Worm (Caenorhabditis elegans): ENCODE results near the gene sgt-1.
"Not testable (repeated sequence)": the region's sequence is repeated elsewhere in the genome, so short reads cannot be mapped to it uniquely, and the experiment has no call there.

sgt-1 gene

DNA sequence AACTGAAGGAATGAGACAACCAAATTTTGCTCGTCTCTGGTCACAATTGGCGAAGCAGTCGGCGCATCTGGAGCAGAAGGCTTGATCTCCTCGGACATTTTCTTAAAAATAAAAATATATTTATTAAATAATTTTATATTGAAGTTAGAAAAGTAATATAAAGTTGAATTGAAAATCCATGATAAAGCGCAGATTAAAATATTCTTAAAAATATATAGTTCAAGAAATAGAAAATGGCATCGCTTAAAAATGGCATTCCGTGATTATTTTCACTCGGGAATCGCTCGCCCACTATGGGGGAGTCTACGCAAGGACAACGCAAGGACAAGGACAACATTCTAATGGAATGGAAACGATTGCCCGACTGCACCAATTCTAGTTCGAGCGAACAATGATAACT lies at the start of gene sgt-1:
Gene sgt-1, minus strand, starts transcription at position 101 of the 400 bp plus-strand sequence.
- not testable (repeated sequence) for TF ChIP-seq ceh-36 (tag; optimal IDR thresholded peaks at IDR 0.05); flt-1 (GFP tag; IDR thresholded peaks at IDR 0.05); sea-1 (GFP tag; conservative IDR thresholded peaks at IDR 0.05)

ce11 chrII:4953289-4953688 lies 49.7 kb upstream of the sgt-1 start, which contains the start of gene ndx-3:
ndx-3 (plus strand) TSS chrII:4953589.
- no peak for TF ChIP-seq aly-1 (tag; optimal IDR thresholded peaks at IDR 0.05)
- TF ChIP-seq ceh-13 (GFP tag; optimal IDR thresholded peaks at IDR 0.05): no peak
- TF ChIP-seq F13C5.2 (tag; optimal IDR thresholded peaks at IDR 0.05): no peak
- TF ChIP-seq flt-1 (GFP tag; IDR thresholded peaks at IDR 0.05): no peak
- TF ChIP-seq tbx-11 (GFP tag; IDR thresholded peaks at IDR 0.05): no peak
- TF ChIP-seq hmg-4 (GFP tag; optimal IDR thresholded peaks at IDR 0.05): no peak

DNA sequence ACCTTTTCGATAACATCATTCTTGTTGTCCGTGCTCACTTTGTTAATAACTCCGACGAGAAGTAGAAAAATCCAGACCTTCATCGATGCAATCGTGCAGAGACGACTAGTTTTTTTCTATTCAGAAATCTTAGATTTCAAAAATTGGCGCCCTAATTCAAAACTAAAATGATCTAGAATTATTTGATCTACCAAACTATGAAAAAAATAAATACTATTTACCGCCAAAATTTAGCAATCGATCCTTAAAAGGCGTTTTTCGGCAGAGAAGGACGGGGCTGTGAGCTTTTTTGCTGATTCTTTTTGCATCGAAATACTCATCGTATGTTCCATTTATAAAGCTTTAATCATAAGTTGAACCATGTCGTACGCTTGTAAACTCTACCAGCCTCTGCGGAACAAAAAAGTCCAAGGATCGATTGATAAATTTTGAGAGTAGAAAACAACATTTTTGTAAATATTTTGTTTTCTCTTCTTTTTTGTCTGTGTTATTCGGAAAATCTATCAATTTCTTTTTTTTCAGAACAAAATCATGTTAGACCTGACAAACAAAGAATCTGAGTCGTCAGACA lies 45.9 kb upstream of the sgt-1 start, which contains the start of the genes try-1 and zyg-12:
Gene try-1, minus strand, starts transcription at position 148 of the 571 bp plus-strand sequence.
Gene zyg-12, plus strand, starts transcription at position 521 of the 571 bp plus-strand sequence.
- TF ChIP-seq B0310.2 (tag; optimal IDR thresholded peaks at IDR 0.05): no peak
- no peak for TF ChIP-seq ets-7 (tag; optimal IDR thresholded peaks at IDR 0.05)
- TF ChIP-seq tbx-11 (GFP tag; IDR thresholded peaks at IDR 0.05): no peak
- no peak for TF ChIP-seq flt-1 (GFP tag; IDR thresholded peaks at IDR 0.05)
- no peak for TF ChIP-seq tra-4 (tag; optimal IDR thresholded peaks at IDR 0.05)
- no peak for TF ChIP-seq ceh-36 (tag; optimal IDR thresholded peaks at IDR 0.05)
- no peak for TF ChIP-seq sea-1 (GFP tag; conservative IDR thresholded peaks at IDR 0.05)
- TF ChIP-seq pes-1 (GFP tag; IDR thresholded peaks at IDR 0.05): no peak
- TF ChIP-seq hmg-4 (GFP tag; optimal IDR thresholded peaks at IDR 0.05): no peak
- TF ChIP-seq tbx-37 (GFP tag; conservative IDR thresholded peaks at IDR 0.05): no peak
- no peak for TF ChIP-seq ceh-13 (GFP tag; optimal IDR thresholded peaks at IDR 0.05)
- no peak for TF ChIP-seq aly-1 (tag; optimal IDR thresholded peaks at IDR 0.05)
- TF ChIP-seq ama-1 (optimal IDR thresholded peaks at IDR 0.05): no peak

- no peak for TF ChIP-seq ceh-13 (GFP tag; optimal IDR thresholded peaks at IDR 0.05)
- TF ChIP-seq hnd-1 (tag; optimal IDR thresholded peaks at IDR 0.05): no peak
- TF ChIP-seq aly-1 (tag; optimal IDR thresholded peaks at IDR 0.05): no peak
- no peak for TF ChIP-seq pes-1 (GFP tag; IDR thresholded peaks at IDR 0.05)
- TF ChIP-seq tbx-37 (GFP tag; conservative IDR thresholded peaks at IDR 0.05): no peak
- TF ChIP-seq ceh-36 (tag; optimal IDR thresholded peaks at IDR 0.05): no peak
- no peak for TF ChIP-seq ets-7 (tag; optimal IDR thresholded peaks at IDR 0.05)
- no peak for TF ChIP-seq F13C5.2 (tag; optimal IDR thresholded peaks at IDR 0.05)
- TF ChIP-seq tbx-11 (GFP tag; IDR thresholded peaks at IDR 0.05): no peak
- TF ChIP-seq tra-4 (tag; optimal IDR thresholded peaks at IDR 0.05): no peak
- TF ChIP-seq sea-1 (GFP tag; conservative IDR thresholded peaks at IDR 0.05): no peak
- TF ChIP-seq scrt-1 (GFP tag; IDR thresholded peaks at IDR 0.05): no peak
- TF ChIP-seq B0310.2 (tag; optimal IDR thresholded peaks at IDR 0.05): no peak
- TF ChIP-seq hmbx-1 (tag; optimal IDR thresholded peaks at IDR 0.05): no peak
- TF ChIP-seq flt-1 (GFP tag; IDR thresholded peaks at IDR 0.05): no peak
- TF ChIP-seq hmg-4 (GFP tag; optimal IDR thresholded peaks at IDR 0.05): no peak
- no peak for TF ChIP-seq ama-1 (optimal IDR thresholded peaks at IDR 0.05)
Observed at ce11 chrII:4948118-4948517, 44.5 kb upstream of the sgt-1 start.

- TF ChIP-seq aly-1 (tag; optimal IDR thresholded peaks at IDR 0.05): no peak
- TF ChIP-seq sea-1 (GFP tag; conservative IDR thresholded peaks at IDR 0.05): no peak
- no peak for TF ChIP-seq hnd-1 (tag; optimal IDR thresholded peaks at IDR 0.05)
- TF ChIP-seq ceh-13 (GFP tag; optimal IDR thresholded peaks at IDR 0.05): no peak
- TF ChIP-seq flt-1 (GFP tag; IDR thresholded peaks at IDR 0.05): no peak
- TF ChIP-seq hmg-4 (GFP tag; optimal IDR thresholded peaks at IDR 0.05): no peak
- TF ChIP-seq hmbx-1 (tag; optimal IDR thresholded peaks at IDR 0.05): no peak
- TF ChIP-seq F13C5.2 (tag; optimal IDR thresholded peaks at IDR 0.05): no peak
- TF ChIP-seq tra-4 (tag; optimal IDR thresholded peaks at IDR 0.05): no peak
- TF ChIP-seq B0310.2 (tag; optimal IDR thresholded peaks at IDR 0.05): no peak
- no peak for TF ChIP-seq ama-1 (optimal IDR thresholded peaks at IDR 0.05)
- no peak for TF ChIP-seq tbx-37 (GFP tag; conservative IDR thresholded peaks at IDR 0.05)
- no peak for TF ChIP-seq tbx-11 (GFP tag; IDR thresholded peaks at IDR 0.05)
- TF ChIP-seq ceh-36 (tag; optimal IDR thresholded peaks at IDR 0.05): no peak
- TF ChIP-seq ets-7 (tag; optimal IDR thresholded peaks at IDR 0.05): no peak
Observed at ce11 chrII:4946775-4947174, 43.2 kb upstream of the sgt-1 start.

DNA sequence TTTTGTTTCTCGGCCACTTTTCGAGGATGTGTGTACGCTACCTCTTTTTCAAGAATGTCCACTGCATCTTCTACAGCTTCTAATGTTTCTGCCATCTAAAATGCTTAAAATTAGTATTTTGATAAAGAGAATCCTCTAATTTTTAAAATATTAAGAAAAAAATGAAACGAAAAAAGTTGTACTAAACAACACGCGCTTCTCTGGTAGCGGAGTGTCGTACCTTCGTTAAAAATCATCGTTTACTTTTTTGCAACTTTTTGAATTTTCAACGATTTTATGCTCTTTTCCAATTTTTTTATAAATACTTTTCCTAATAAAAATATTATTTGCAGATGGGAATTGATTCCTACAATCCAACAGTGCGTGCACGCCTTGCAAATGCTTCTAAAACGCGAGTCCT lies 42.1 kb upstream of the sgt-1 start, which contains the start of the genes gldi-11 and ZK546.2:
Gene gldi-11, minus strand, starts transcription at position 95 of the 400 bp plus-strand sequence.
Gene ZK546.2, plus strand, starts transcription at position 333 of the 400 bp plus-strand sequence.
- TF ChIP-seq F13C5.2 (tag; optimal IDR thresholded peaks at IDR 0.05) (no peak), hnd-1 (tag; optimal IDR thresholded peaks at IDR 0.05) (no peak), ets-7 (tag; optimal IDR thresholded peaks at IDR 0.05) (no peak), hmbx-1 (tag; optimal IDR thresholded peaks at IDR 0.05) (no peak)

DNA sequence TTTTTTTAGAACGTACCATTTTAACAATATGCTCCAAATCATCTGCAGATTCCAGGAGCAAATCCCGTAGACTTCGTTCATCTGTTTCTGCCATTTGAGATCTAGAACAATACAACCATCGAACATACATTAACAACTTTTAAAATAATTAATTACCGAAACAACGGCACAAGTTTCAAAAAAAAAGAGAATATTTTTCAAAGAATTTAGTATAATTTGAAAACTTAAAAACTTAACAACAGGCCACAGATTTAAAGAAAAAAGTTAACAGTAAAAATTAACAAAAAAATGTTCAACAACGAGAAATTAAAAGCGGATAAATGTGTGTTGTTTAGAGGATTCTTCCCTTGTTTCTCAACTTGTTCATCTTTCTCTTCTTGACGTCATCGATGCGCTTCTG lies 40.3 kb upstream of the sgt-1 start, which contains the start of gene mdt-4:
Gene mdt-4, minus strand, starts transcription at position 101 of the 400 bp plus-strand sequence.
- TF ChIP-seq hnd-1 (tag; optimal IDR thresholded peaks at IDR 0.05): no peak
- no peak for TF ChIP-seq tra-4 (tag; optimal IDR thresholded peaks at IDR 0.05)
- TF ChIP-seq ceh-36 (tag; optimal IDR thresholded peaks at IDR 0.05): no peak
- no peak for TF ChIP-seq flt-1 (GFP tag; IDR thresholded peaks at IDR 0.05)
- no peak for TF ChIP-seq aly-1 (tag; optimal IDR thresholded peaks at IDR 0.05)
- no peak for TF ChIP-seq ama-1 (optimal IDR thresholded peaks at IDR 0.05)
- no peak for TF ChIP-seq ets-7 (tag; optimal IDR thresholded peaks at IDR 0.05)
- TF ChIP-seq hmg-4 (GFP tag; optimal IDR thresholded peaks at IDR 0.05): no peak
- no peak for TF ChIP-seq B0310.2 (tag; optimal IDR thresholded peaks at IDR 0.05)
- TF ChIP-seq scrt-1 (GFP tag; IDR thresholded peaks at IDR 0.05): no peak

- TF ChIP-seq ama-1 (optimal IDR thresholded peaks at IDR 0.05) (no peak), tra-4 (tag; optimal IDR thresholded peaks at IDR 0.05) (no peak), tbx-11 (GFP tag; IDR thresholded peaks at IDR 0.05) (no peak), ceh-36 (tag; optimal IDR thresholded peaks at IDR 0.05) (no peak), tbx-37 (GFP tag; conservative IDR thresholded peaks at IDR 0.05) (no peak), aly-1 (tag; optimal IDR thresholded peaks at IDR 0.05) (no peak), ets-7 (tag; optimal IDR thresholded peaks at IDR 0.05) (no peak), pes-1 (GFP tag; IDR thresholded peaks at IDR 0.05) (no peak), flt-1 (GFP tag; IDR thresholded peaks at IDR 0.05) (no peak), ceh-13 (GFP tag; optimal IDR thresholded peaks at IDR 0.05) (no peak), hnd-1 (tag; optimal IDR thresholded peaks at IDR 0.05) (no peak), B0310.2 (tag; optimal IDR thresholded peaks at IDR 0.05) (no peak), hmg-4 (GFP tag; optimal IDR thresholded peaks at IDR 0.05) (no peak)
Observed at ce11 chrII:4942829-4943228, 39.2 kb upstream of the sgt-1 start.
